Worm (Caenorhabditis elegans): Measurements from ENCODE around the gene F09E10.7.

ce11 chrX:1479637-1480036, 22.0 kb downstream of the F09E10.7 start:
- TF ChIP-seq pha-4 (tag; optimal IDR thresholded peaks at IDR 0.05) (no peak), hlh-6 (tag; optimal IDR thresholded peaks at IDR 0.05) (no peak), pqm-1 (tag; optimal IDR thresholded peaks at IDR 0.05) (no peak), lim-6 (tag; optimal IDR thresholded peaks at IDR 0.05) (no peak), dmd-4 (tag; optimal IDR thresholded peaks at IDR 0.05; ENCODE audit: borderline replicate concordance) (no peak), sox-4 (tag; optimal IDR thresholded peaks at IDR 0.05) (no peak), odd-2 (tag; optimal IDR thresholded peaks at IDR 0.05) (no peak), unc-86 (tag; optimal IDR thresholded peaks at IDR 0.05) (no peak), elt-2 (tag; optimal IDR thresholded peaks at IDR 0.05) (no peak)
